Worm (Caenorhabditis elegans): ENCODE measurements around the gene T05D4.5.

T05D4.5 gene

ce11 chrIII:13543434-13543833 lies 37.2 kb upstream of the T05D4.5 start, which contains the start of gene acs-5:
TSS of gene acs-5 (minus strand) at chrIII:13543534.
- no peak for TF ChIP-seq lin-26 (GFP tag; IDR thresholded peaks at IDR 0.05)
- no peak for TF ChIP-seq B0261.1 (tag; optimal IDR thresholded peaks at IDR 0.05)
- no peak for TF ChIP-seq bed-1 (GFP tag; IDR thresholded peaks at IDR 0.05)

ce11 chrIII:13544593-13544992 lies 36.0 kb upstream of the T05D4.5 start:
- TF ChIP-seq chd-7 (tag; optimal IDR thresholded peaks at IDR 0.05) (peak; percentile 20), mes-4 (tag; optimal IDR thresholded peaks at IDR 0.05) (no peak), ets-4 (GFP tag; optimal IDR thresholded peaks at IDR 0.05) (peak; percentile 87), dox-1 (GFP tag; IDR thresholded peaks at IDR 0.05) (peak; percentile 74), F57A8.1 (GFP tag; optimal IDR thresholded peaks at IDR 0.05) (no peak), zim-3 (tag; optimal IDR thresholded peaks at IDR 0.05) (peak; percentile 5), hsf-1 (GFP tag; IDR thresholded peaks at IDR 0.05) (0 out of 2 replicates have a peak, but pooled peaks have one; percentile 48), attf-5 (GFP tag; optimal IDR thresholded peaks at IDR 0.05) (peak; percentile 34), lin-40 (tag; optimal IDR thresholded peaks at IDR 0.05) (no peak), hmg-1.2 (GFP tag; IDR thresholded peaks at IDR 0.05) (peak; percentile 63; the same call in 1 of the 2 replicates), nhr-80 (tag; optimal IDR thresholded peaks at IDR 0.05) (peak; percentile 93), tbp1 (GFP tag; optimal IDR thresholded peaks at IDR 0.05) (peak; percentile 33), cebp-1 (GFP tag; IDR thresholded peaks at IDR 0.05) (no peak), cebp-1 (tag; optimal IDR thresholded peaks at IDR 0.05) (peak; percentile 20), let-607 (tag; optimal IDR thresholded peaks at IDR 0.05) (peak in 1 of 2 experiments; percentile 56)

ce11 chrIII:13546537-13546936 lies 34.1 kb upstream of the T05D4.5 start, which contains the start of gene Y76A2B.4:
TSS of gene Y76A2B.4 (minus strand) at chrIII:13546777.
- peak; percentile 10 for TF ChIP-seq ZK185.1 (tag; optimal IDR thresholded peaks at IDR 0.05; ENCODE audit: poor library complexity, severe bottlenecking)
- TF ChIP-seq dox-1 (GFP tag; IDR thresholded peaks at IDR 0.05): 0 out of 2 replicates have a peak, but pooled peaks have one; percentile 8
- no peak for TF ChIP-seq B0035.1 (tag; optimal IDR thresholded peaks at IDR 0.05)
- TF ChIP-seq Y53G8AR.9 (GFP tag; conservative IDR thresholded peaks at IDR 0.05): peak; percentile 79; the same call in 1 of the 2 replicates
- peak; percentile 32; the same call in 1 of the 2 replicates for TF ChIP-seq Y56A3A.18 (GFP tag; IDR thresholded peaks at IDR 0.05)
- peak in 1 of 2 experiments; percentile 23 for TF ChIP-seq let-607 (tag; optimal IDR thresholded peaks at IDR 0.05)
- no peak for TF ChIP-seq cebp-1 (GFP tag; IDR thresholded peaks at IDR 0.05)
- TF ChIP-seq cebp-1 (tag; optimal IDR thresholded peaks at IDR 0.05): peak; percentile 8
- TF ChIP-seq ama-1 (optimal IDR thresholded peaks at IDR 0.05): peak; percentile 13
- no peak for TF ChIP-seq ama-1 (GFP tag; optimal IDR thresholded peaks at IDR 0.05)
- peak; percentile 22 for TF ChIP-seq atf-7 (tag; optimal IDR thresholded peaks at IDR 0.05)
- no peak for TF ChIP-seq akir-1 (GFP tag; optimal IDR thresholded peaks at IDR 0.05)
- TF ChIP-seq ztf-25 (GFP tag; IDR thresholded peaks at IDR 0.05): 0 out of 2 replicates have a peak, but pooled peaks have one; percentile 47
- 0 out of 2 replicates have a peak, but pooled peaks have one; percentile 18 for TF ChIP-seq pbrm-1 (GFP tag; IDR thresholded peaks at IDR 0.05)
- TF ChIP-seq repo-1 (tag; optimal IDR thresholded peaks at IDR 0.05): peak; percentile 57
- no peak for TF ChIP-seq B0261.1 (tag; optimal IDR thresholded peaks at IDR 0.05)
- no peak for TF ChIP-seq madf-6 (GFP tag; IDR thresholded peaks at IDR 0.05)
- TF ChIP-seq ztf-26 (tag; optimal IDR thresholded peaks at IDR 0.05): peak; percentile 1
- no peak for TF ChIP-seq T07F8.4 (tag; optimal IDR thresholded peaks at IDR 0.05)
- TF ChIP-seq ztf-3 (GFP tag; optimal IDR thresholded peaks at IDR 0.05): peak; percentile 41
- peak; percentile 64 for TF ChIP-seq nfyb-1 (GFP tag; IDR thresholded peaks at IDR 0.05)
- TF ChIP-seq sea-2 (GFP tag; IDR thresholded peaks at IDR 0.05): no peak
- peak; percentile 55; the same call in 1 of the 2 replicates for TF ChIP-seq ekl-4 (GFP tag; IDR thresholded peaks at IDR 0.05)
- TF ChIP-seq B0336.3 (GFP tag; IDR thresholded peaks at IDR 0.05): peak; percentile 48; the same call in 1 of the 2 replicates
- TF ChIP-seq zim-3 (tag; optimal IDR thresholded peaks at IDR 0.05): peak; percentile 18
